Worm (Caenorhabditis elegans) whole organism, L2 larva: ENCODE results near the gene str-138.

Experiments
- C34F6.9 ChIP-seq: fragments of 150-350 bp; optimal IDR thresholded peaks from 2 replicates; lab custom pipeline; 2014; ENCODE audit warnings: missing biosample characterization, missing genetic modification characterization
- R02D3.7 ChIP-seq: fragments of 150-350 bp; optimal IDR thresholded peaks from 2 replicates; lab custom pipeline; 2014; ENCODE audit warnings: missing biosample characterization, missing genetic modification characterization
- Y55F3AM.14 ChIP-seq: fragments of 200-800 bp; sonication (Bioruptor generic); optimal IDR thresholded peaks from 2 replicates; lab custom pipeline; 2018; ENCODE audit warnings: mild to moderate bottlenecking, missing genetic modification characterization, missing compliant biosample characterization
- blmp-1 ChIP-seq: sonication (generic microtip); optimal IDR thresholded peaks from 2 replicates; lab custom pipeline; 2017; ENCODE audit warnings: missing genetic modification characterization, mild to moderate bottlenecking, missing compliant biosample characterization, antibody characterized with exemption, moderate library complexity; ENCODE audit not compliant: insufficient read depth
- ceh-16 ChIP-seq: fragments of 150-350 bp; optimal IDR thresholded peaks from 2 replicates; lab custom pipeline; 2014; ENCODE audit warnings: missing biosample characterization, missing genetic modification characterization
- dmd-4 ChIP-seq: sonication (generic microtip); optimal IDR thresholded peaks from 2 replicates; lab custom pipeline; 2017; ENCODE audit warnings: missing biosample characterization, missing genetic modification characterization
- egl-27 ChIP-seq: sonication (generic microtip); optimal IDR thresholded peaks from 3 replicates; lab custom pipeline; 2017; ENCODE audit warnings: missing biosample characterization, missing genetic modification reagents, missing genetic modification characterization
- elt-1 ChIP-seq: fragments of 150-350 bp; optimal IDR thresholded peaks from 2 replicates; lab custom pipeline; 2014; ENCODE audit warnings: missing biosample characterization, missing genetic modification characterization
- fos-1 ChIP-seq: fragments of 150-350 bp; optimal IDR thresholded peaks from 2 replicates; lab custom pipeline; 2014; ENCODE audit warnings: missing biosample characterization, missing genetic modification characterization
- gmeb-1 ChIP-seq: fragments of 150-350 bp; optimal IDR thresholded peaks from 2 replicates; lab custom pipeline; 2014; ENCODE audit warnings: missing biosample characterization, missing genetic modification characterization
- lin-11 ChIP-seq: fragments of 150-350 bp; sonication (generic microtip); optimal IDR thresholded peaks from 2 replicates; lab custom pipeline; 2014; ENCODE audit warnings: missing biosample characterization, missing genetic modification characterization, inconsistent platforms, mixed read lengths
- lin-13 ChIP-seq: fragments of 150-350 bp; optimal IDR thresholded peaks from 2 replicates; lab custom pipeline; 2014; ENCODE audit warnings: missing biosample characterization, missing genetic modification reagents, missing genetic modification characterization
- lin-39 ChIP-seq: fragments of 150-350 bp; optimal IDR thresholded peaks from 2 replicates; lab custom pipeline; 2014; ENCODE audit warnings: missing biosample characterization, missing genetic modification reagents, missing genetic modification characterization
- lsy-2 ChIP-seq, 2 experiments: fragments of 150-350 bp in 1 of 2; sonication (generic microtip) in 1 of 2; optimal IDR thresholded peaks; 2 replicates each; lab custom pipeline; 2014 to 2017; ENCODE audit warnings: missing biosample characterization in 2 of 2, missing genetic modification characterization in 2 of 2
- mab-5 ChIP-seq: fragments of 150-350 bp; optimal IDR thresholded peaks from 2 replicates; lab custom pipeline; 2014; ENCODE audit warnings: missing biosample characterization, missing genetic modification characterization
- mdl-1 ChIP-seq, 2 experiments: fragments of 150-350 bp in 1 of 2; sonication (generic microtip) in 1 of 2; optimal IDR thresholded peaks; 2 replicates each; lab custom pipeline; 2017; ENCODE audit warnings: missing biosample characterization in 2 of 2, missing genetic modification characterization in 2 of 2
- nhr-129 ChIP-seq: fragments of 150-350 bp; optimal IDR thresholded peaks from 2 replicates; lab custom pipeline; 2014; ENCODE audit warnings: missing biosample characterization, missing genetic modification characterization
- nhr-21 ChIP-seq: fragments of 150-350 bp; optimal IDR thresholded peaks from 2 replicates; lab custom pipeline; 2014; ENCODE audit warnings: missing biosample characterization, missing genetic modification characterization
- nhr-237 ChIP-seq: fragments of 150-350 bp; optimal IDR thresholded peaks from 2 replicates; lab custom pipeline; 2014; ENCODE audit warnings: missing biosample characterization, missing genetic modification characterization
- nhr-25 ChIP-seq: fragments of 150-350 bp; sonication (generic microtip); optimal IDR thresholded peaks from 3 replicates; lab custom pipeline; 2014; ENCODE audit warnings: missing biosample characterization, missing genetic modification characterization
- nhr-6 ChIP-seq: fragments of 150-350 bp; optimal IDR thresholded peaks from 2 replicates; lab custom pipeline; 2014; ENCODE audit warnings: missing biosample characterization, missing genetic modification characterization
- peb-1 ChIP-seq: fragments of 150-350 bp; optimal IDR thresholded peaks from 2 replicates; lab custom pipeline; 2014; ENCODE audit warnings: missing biosample characterization, missing genetic modification characterization
- skn-1 ChIP-seq: sonication (generic microtip); optimal IDR thresholded peaks from 2 replicates; lab custom pipeline; 2017; ENCODE audit warnings: missing biosample characterization, missing genetic modification characterization
- sma-9 ChIP-seq, 2 experiments: fragments of 150-350 bp in 1 of 2; sonication (generic microtip) in 1 of 2; optimal IDR thresholded peaks; 2 replicates each; lab custom pipeline; 2014 to 2016; ENCODE audit warnings: missing genetic modification characterization in 2 of 2, mild to moderate bottlenecking in 1 of 2, missing biosample characterization in 1 of 2, missing compliant biosample characterization in 1 of 2, missing genetic modification reagents in 1 of 2, moderate library complexity in 1 of 2
- snpc-4 ChIP-seq: fragments of 150-350 bp; optimal IDR thresholded peaks from 2 replicates; lab custom pipeline; 2014; ENCODE audit warnings: missing biosample characterization, missing genetic modification characterization
- unc-55 ChIP-seq: fragments of 150-350 bp; sonication (generic microtip); optimal IDR thresholded peaks from 3 replicates; lab custom pipeline; 2014; ENCODE audit warnings: missing biosample characterization, missing genetic modification reagents, missing genetic modification characterization
- zag-1 ChIP-seq: fragments of 150-350 bp; optimal IDR thresholded peaks from 2 replicates; lab custom pipeline; 2014; ENCODE audit warnings: missing biosample characterization, missing genetic modification characterization
- ztf-1 ChIP-seq: fragments of 200-800 bp; sonication (Bioruptor generic); conservative IDR thresholded peaks from 2 replicates; pipeline ENCODE4 v1.3.6; 2022; ENCODE audit warnings: missing genetic modification characterization, missing compliant biosample characterization
- ztf-4 ChIP-seq: fragments of 150-350 bp; optimal IDR thresholded peaks from 2 replicates; lab custom pipeline; 2014; ENCODE audit warnings: missing biosample characterization, missing genetic modification characterization

The str-138 gene

DNA sequence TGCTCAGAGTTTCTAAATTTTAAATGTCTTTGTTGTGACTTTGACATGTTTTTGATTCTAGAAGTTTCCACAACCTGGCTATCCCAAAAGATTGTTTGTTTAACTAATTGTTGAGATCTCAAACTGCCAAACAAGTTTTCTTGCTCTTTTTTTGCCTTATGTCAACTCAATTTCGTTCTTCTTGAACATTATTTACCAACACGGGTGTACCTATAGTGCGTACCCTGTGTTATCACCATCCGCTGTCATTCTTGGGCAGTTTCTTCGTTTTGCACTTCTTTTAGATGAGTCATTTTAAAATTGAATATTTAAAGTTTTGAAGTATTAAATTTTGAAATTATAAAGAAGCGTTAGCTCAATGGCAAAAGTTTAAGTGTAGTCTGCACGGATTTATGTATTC lies 41.5 kb upstream of the str-138 start, which contains the start of gene sptl-2:
sptl-2 (plus strand) TSS at position 280 of the 400 bp plus-strand sequence.
- TF ChIP-seq nhr-21 (tag; lab: Kevin White, UChicago), result no peak
- peak; percentile 16 for TF ChIP-seq sma-9 (GFP tag; optimal IDR thresholded peaks at IDR 0.05; lab: Kevin White, UChicago)
- no peak for TF ChIP-seq sma-9 (tag; optimal IDR thresholded peaks at IDR 0.05; lab: Kevin White, UChicago)
- peak; percentile 79 for TF ChIP-seq fos-1
- TF ChIP-seq snpc-4, result no peak

DNA sequence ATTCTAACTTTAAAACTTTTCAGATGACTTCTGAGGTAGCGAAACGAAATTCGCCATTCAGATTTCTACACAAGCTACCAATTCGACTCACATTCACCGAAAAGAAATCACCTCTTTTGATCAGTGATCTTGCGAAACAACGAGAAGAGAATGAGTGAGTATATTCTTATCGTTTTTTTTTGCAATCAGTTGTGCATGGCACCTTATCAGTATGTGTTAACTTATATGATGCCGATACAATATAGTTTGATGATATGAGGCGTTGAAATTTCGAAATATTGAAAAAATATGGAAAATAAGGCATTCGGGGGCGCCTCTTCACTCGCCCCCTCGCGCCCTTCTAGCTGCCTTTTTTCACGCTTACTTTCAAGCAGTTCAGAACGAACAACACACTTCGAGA lies 40.5 kb upstream of the str-138 start:
- no peak for TF ChIP-seq egl-27 (tag; lab: Kevin White, UChicago)
- peak; percentile 11 for TF ChIP-seq gmeb-1 (tag; lab: Kevin White, UChicago)
- TF ChIP-seq sma-9 (GFP tag; optimal IDR thresholded peaks at IDR 0.05; lab: Kevin White, UChicago), result peak; percentile 49
- no peak for TF ChIP-seq sma-9 (tag; optimal IDR thresholded peaks at IDR 0.05; lab: Kevin White, UChicago)
- TF ChIP-seq fos-1, result peak; percentile 97

DNA sequence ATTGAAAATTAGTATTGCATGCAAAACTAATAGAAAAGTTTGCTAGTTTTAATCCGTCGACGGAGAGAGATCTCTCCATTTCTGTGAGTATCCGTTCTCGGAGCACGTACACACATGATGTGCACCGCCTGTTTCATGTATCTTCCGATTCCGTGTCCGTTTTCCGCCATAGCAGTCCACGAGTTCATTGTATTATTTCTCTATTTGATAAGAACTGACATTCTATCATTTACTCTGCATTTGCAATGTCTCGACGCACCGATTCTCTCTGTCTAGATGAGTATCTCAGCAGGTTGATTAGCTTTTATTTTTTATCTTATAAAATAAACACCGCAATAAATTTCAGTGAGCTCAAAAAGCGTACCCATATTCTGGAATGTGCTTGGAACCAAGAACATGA lies 39.5 kb upstream of the str-138 start:
- peak; percentile 62 for TF ChIP-seq fos-1
- TF ChIP-seq nhr-129 (tag; lab: Kevin White, UChicago), result no peak

DNA sequence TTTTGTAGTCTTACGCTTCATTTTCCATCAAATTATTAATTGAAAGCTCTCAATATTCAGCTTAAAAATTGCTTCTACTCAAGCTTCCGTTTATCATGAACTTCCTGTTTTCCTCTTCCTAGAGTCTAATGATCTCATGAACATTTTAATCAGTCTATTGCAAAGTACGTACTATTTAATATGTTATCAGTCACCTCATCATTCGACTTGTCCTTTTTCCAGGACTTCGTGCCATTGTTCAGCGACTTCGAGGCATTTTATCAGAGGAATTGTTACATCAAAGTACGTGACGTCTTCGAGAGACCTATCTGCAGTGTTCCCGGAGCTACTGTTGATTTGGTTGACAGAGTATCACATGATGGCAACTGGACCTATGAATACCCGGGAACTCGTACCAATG lies 38.7 kb upstream of the str-138 start:
- TF ChIP-seq sma-9 (GFP tag; optimal IDR thresholded peaks at IDR 0.05; lab: Kevin White, UChicago) (peak; percentile 5), sma-9 (tag; optimal IDR thresholded peaks at IDR 0.05; lab: Kevin White, UChicago) (no peak), Y55F3AM.14 (GFP tag; lab: Kevin White, UChicago) (no peak), fos-1 (peak; percentile 50)
- TF ChIP-seq, all 48 proteins: peak for 2

DNA sequence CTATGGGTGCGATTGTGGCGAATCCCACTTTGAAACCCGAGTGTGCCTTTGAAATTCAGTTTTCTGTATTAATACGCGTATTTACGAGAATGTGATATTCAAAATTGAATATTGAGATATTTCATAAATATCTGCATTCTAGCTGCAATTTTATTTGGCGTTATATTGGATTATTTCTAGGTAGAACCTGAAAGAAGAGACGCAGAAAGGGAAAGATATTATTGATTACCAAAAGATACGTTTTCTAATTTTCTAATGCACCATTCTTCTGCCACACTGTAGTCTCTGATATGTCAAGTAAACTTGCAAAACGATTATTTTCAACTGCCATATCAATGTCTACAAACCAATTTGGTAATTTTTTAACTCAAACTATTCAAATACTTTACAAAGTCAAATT lies 36.4 kb upstream of the str-138 start, which contains the start of gene ech-3:
ech-3 (plus strand) TSS at position 178 of the 400 bp plus-strand sequence.
- TF ChIP-seq mdl-1 (tag; optimal IDR thresholded peaks at IDR 0.05; lab: Kevin White, UChicago) (no peak), C34F6.9 (tag; lab: Kevin White, UChicago) (no peak), dmd-4 (tag; lab: Kevin White, UChicago) (no peak), skn-1 (tag; lab: Kevin White, UChicago) (no peak), Y55F3AM.14 (GFP tag; lab: Kevin White, UChicago) (no peak), lin-39 (tag; lab: Kevin White, UChicago) (no peak), ztf-1 (GFP tag; lab: Robert Waterston, UW) (no peak), unc-55 (GFP tag; lab: Kevin White, UChicago) (no peak), lin-11 (tag; lab: Kevin White, UChicago) (no peak), peb-1 (tag; lab: Kevin White, UChicago) (no peak), zag-1 (no peak), R02D3.7 (tag; lab: Kevin White, UChicago) (no peak), lsy-2 (tag; optimal IDR thresholded peaks at IDR 0.05; lab: Kevin White, UChicago) (no peak), nhr-237 (no peak), mab-5 (tag; lab: Kevin White, UChicago) (no peak), gmeb-1 (tag; lab: Kevin White, UChicago) (no peak), lin-13 (no peak), ceh-16 (tag; lab: Kevin White, UChicago) (no peak)

DNA sequence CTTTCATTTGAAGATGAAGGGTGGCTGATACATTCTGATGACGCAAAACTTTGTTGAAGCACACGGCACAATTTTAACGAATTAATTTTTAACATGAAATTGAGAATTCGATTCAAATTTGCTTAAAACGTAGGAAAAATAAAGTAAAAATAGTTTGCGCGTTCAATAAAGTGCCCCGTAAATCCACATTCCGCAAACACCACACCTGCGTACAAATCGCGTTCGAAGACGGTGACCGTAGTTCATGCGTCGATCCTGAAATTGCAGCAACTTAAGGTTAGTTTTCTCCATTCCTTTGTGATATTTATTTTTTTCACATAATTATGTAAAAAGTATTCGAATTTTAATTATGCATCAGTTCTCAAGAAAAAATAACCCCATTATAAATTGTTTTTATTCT lies 33.7 kb upstream of the str-138 start, which contains the start of gene F43H9.3:
F43H9.3 (minus strand) TSS at position 189 of the 400 bp plus-strand sequence.
- TF ChIP-seq R02D3.7 (tag; lab: Kevin White, UChicago) (peak; percentile 62), fos-1 (peak; percentile 0), mab-5 (tag; lab: Kevin White, UChicago) (no peak), lsy-2 (tag; optimal IDR thresholded peaks at IDR 0.05; lab: Kevin White, UChicago) (peak in 1 of 2 experiments; percentile 88)

DNA sequence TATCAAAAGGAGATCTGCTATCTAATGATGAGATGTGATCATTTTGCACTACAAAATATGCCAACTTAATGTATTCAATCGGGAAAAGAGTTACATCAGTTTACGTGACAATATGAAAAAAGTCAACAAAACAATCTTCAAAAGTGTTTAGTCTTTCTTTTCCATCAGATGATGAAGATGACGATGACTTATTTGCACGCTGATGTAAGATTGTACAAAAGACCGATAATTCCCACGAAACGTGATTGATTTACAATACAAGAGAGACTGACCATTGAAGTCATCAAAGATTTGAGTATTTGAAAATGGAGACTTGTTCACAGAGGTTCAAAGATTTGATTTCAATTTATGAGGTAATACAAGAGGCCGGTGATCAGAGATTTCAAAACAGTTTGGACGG lies 33.2 kb upstream of the str-138 start:
- no peak for TF ChIP-seq lin-13
- peak; percentile 77 for TF ChIP-seq sma-9 (GFP tag; optimal IDR thresholded peaks at IDR 0.05; lab: Kevin White, UChicago)
- TF ChIP-seq sma-9 (tag; optimal IDR thresholded peaks at IDR 0.05; lab: Kevin White, UChicago), result no peak
- TF ChIP-seq nhr-21 (tag; lab: Kevin White, UChicago), result peak; percentile 42
- TF ChIP-seq nhr-6 (tag; lab: Kevin White, UChicago), result peak; percentile 13
- TF ChIP-seq nhr-25 (tag; lab: Kevin White, UChicago), result peak; percentile 87
- no peak for TF ChIP-seq elt-1 (tag; lab: Kevin White, UChicago)
- TF ChIP-seq blmp-1 (tag; lab: Kevin White, UChicago), result peak; percentile 20
- peak; percentile 95 for TF ChIP-seq nhr-129 (tag; lab: Kevin White, UChicago)
- no peak for TF ChIP-seq unc-55 (GFP tag; lab: Kevin White, UChicago)
- TF ChIP-seq mdl-1 (tag; optimal IDR thresholded peaks at IDR 0.05; lab: Kevin White, UChicago), result peak in 1 of 2 experiments; percentile 8
- TF ChIP-seq ztf-4 (tag; lab: Kevin White, UChicago), result no peak
- no peak for TF ChIP-seq fos-1
